Fruit fly (Drosophila melanogaster): ENCODE data around the gene mab-21.

Gene mab-21

DNA sequence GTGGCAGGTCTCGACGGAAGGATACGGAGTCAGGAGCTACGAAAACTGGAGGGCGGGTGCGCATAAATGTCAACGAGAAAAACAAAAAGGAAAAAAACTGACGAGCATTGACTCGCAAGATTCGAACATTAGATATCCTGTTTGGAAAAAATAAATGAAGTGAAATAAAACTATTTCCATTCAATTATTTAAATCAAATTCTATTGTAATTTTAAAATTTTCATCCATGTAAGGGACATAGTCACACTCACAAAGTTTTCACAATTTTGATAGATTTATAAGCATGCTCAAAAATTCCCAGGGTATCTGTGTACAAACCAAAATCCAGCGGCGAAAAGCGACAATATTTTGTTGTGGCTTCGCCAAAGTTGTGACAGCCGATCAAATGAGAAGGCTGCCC, 17.0 kb downstream of the mab-21 start (continued):
- TF ChIP-seq dpn (GFP tag; optimal IDR thresholded peaks at IDR 0.05) (no peak), crp (GFP tag; optimal IDR thresholded peaks at IDR 0.05) (no peak), CG12769 (tag; optimal IDR thresholded peaks at IDR 0.05) (no peak), sob (GFP tag; IDR thresholded peaks at IDR 0.05) (no peak), CG4360 (GFP tag; IDR thresholded peaks at IDR 0.05) (no peak), Ada2b (GFP tag; IDR thresholded peaks at IDR 0.05) (0 out of 2 replicates have a peak, but pooled peaks have one; percentile 15), Hr78 (GFP tag; optimal IDR thresholded peaks at IDR 0.05) (no peak), CG14014 (GFP tag; IDR thresholded peaks at IDR 0.05) (no peak), CG16863 (GFP tag; optimal IDR thresholded peaks at IDR 0.05) (no peak), CG1832 (GFP tag; optimal IDR thresholded peaks at IDR 0.05) (no peak), ATbp (GFP tag; optimal IDR thresholded peaks at IDR 0.05) (no peak), Mad (GFP tag; optimal IDR thresholded peaks at IDR 0.05) (no peak), Six4 (GFP tag; optimal IDR thresholded peaks at IDR 0.05) (no peak), CG8359 (GFP tag; optimal IDR thresholded peaks at IDR 0.05; ENCODE audit: borderline replicate concordance) (no peak), CG14667 (GFP tag; IDR thresholded peaks at IDR 0.05) (no peak), prd (optimal IDR thresholded peaks at IDR 0.05) (no peak), prd (GFP tag; IDR thresholded peaks at IDR 0.05) (peak; percentile 73), CG6254 (GFP tag; optimal IDR thresholded peaks at IDR 0.05) (no peak), cato (GFP tag; optimal IDR thresholded peaks at IDR 0.05; ENCODE audit: borderline replicate concordance) (no peak), Trl (optimal IDR thresholded peaks at IDR 0.05) (no peak), Trl (GFP tag; optimal IDR thresholded peaks at IDR 0.05) (no peak), sens-2 (GFP tag; IDR thresholded peaks at IDR 0.05) (no peak), Camta (GFP tag; optimal IDR thresholded peaks at IDR 0.05) (no peak), Sry-β (GFP tag; optimal IDR thresholded peaks at IDR 0.05) (no peak), fu2 (GFP tag; optimal IDR thresholded peaks at IDR 0.05) (no peak), org-1 (GFP tag; optimal IDR thresholded peaks at IDR 0.05) (no peak), B-H2 (GFP tag; optimal IDR thresholded peaks at IDR 0.05) (no peak), E2f1 (GFP tag; IDR thresholded peaks at IDR 0.05) (no peak), Lpt (GFP tag; optimal IDR thresholded peaks at IDR 0.05) (no peak), aop (GFP tag; IDR thresholded peaks at IDR 0.05) (no peak), Elba2 (GFP tag; optimal IDR thresholded peaks at IDR 0.05) (no peak), CG4617 (GFP tag; optimal IDR thresholded peaks at IDR 0.05; ENCODE audit: borderline replicate concordance) (no peak), Bdp1 (GFP tag; optimal IDR thresholded peaks at IDR 0.05) (no peak)

dm6 chrX:5992767-5993325, 20.1 kb downstream of the mab-21 start:
- TF ChIP-seq vvl (GFP tag; IDR thresholded peaks at IDR 0.05) (peak; percentile 38; the same call in 1 of the 2 replicates), Rx (GFP tag; IDR thresholded peaks at IDR 0.05) (no peak), CG9609 (GFP tag; optimal IDR thresholded peaks at IDR 0.05) (no peak), sd (tag; optimal IDR thresholded peaks at IDR 0.05) (peak; percentile 82), Stat92E (GFP tag; optimal IDR thresholded peaks at IDR 0.05) (peak in 1 of 3 experiments; percentile 81), CG15269 (tag; optimal IDR thresholded peaks at IDR 0.05) (peak; percentile 10), Deaf1 (tag; optimal IDR thresholded peaks at IDR 0.05) (peak; percentile 19), stwl (tag; optimal IDR thresholded peaks at IDR 0.05) (no peak), Ets65A (GFP tag) (peak; percentile 49), kni (GFP tag; optimal IDR thresholded peaks at IDR 0.05) (peak; percentile 76), row (GFP tag; IDR thresholded peaks at IDR 0.05) (0 out of 3 replicates have a peak, but pooled peaks have one; percentile 10), chinmo (GFP tag; IDR thresholded peaks at IDR 0.05; ENCODE audit: partially characterized antibody) (0 out of 4 replicates have a peak, but pooled peaks have one; percentile 9), Hr39 (optimal IDR thresholded peaks at IDR 0.05) (no peak), abd-A (tag; optimal IDR thresholded peaks at IDR 0.05) (peak; percentile 76), salm (tag; optimal IDR thresholded peaks at IDR 0.05) (peak; percentile 18), sens (GFP tag) (peak; percentile 32), cad (GFP tag; optimal IDR thresholded peaks at IDR 0.05) (no peak), grn (GFP tag; optimal IDR thresholded peaks at IDR 0.05) (peak; percentile 94), CG2199 (GFP tag; IDR thresholded peaks at IDR 0.05) (0 out of 3 replicates have a peak, but pooled peaks have one; percentile 60)
